Fruit fly (Drosophila melanogaster): Measurements from ENCODE around the gene Plod.

DNA sequence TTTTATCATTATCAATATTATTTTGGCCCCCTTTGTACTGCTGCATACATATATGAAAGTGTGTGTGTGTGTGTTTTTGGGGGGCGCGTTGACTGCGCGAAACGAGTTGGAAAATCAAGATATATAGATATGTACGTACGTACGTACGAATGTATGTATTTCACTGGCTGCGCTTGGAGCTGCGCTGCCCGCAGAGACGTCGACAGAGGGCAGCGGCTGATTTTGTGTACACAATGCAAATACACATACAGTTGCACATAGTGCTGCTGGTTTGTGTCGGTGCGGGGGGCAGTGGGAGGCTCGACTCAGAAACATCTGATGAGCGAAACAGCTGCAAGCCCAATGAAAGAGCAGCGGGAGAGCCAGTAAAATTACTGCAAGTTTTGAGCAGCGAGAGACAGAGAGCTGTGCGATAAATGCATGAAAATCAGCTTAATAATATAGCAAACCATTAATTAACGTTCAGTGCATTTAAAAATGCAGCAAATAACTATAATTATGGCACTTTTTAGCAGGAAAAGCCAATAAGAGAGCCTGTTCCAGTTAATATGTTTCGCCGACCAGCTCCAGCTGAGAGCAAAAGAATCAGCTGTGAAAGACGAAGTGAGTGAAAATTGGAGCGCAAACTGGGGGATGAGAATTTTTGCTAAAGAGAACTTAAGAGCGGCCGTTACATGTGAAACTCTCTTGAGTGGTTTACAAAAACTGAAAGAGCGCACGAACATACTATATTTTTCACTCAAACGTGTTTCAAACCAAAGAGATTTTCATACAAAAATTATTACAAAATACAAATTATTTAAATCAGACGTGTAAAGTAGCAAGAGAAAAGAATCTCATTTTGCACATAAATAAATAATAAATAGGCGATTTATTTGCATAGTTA is 41.8 kb upstream of the Plod start:
- TF ChIP-seq pan (optimal IDR thresholded peaks at IDR 0.05): no peak
- no peak for TF ChIP-seq Dll (optimal IDR thresholded peaks at IDR 0.05)
- no peak for TF ChIP-seq psq (optimal IDR thresholded peaks at IDR 0.05)
